Worm (Caenorhabditis elegans) whole organism, mixed stage, embryonic: ENCODE results near the gene C15B12.1.

Experiments
- bed-3 ChIP-seq: fragments of 200-800 bp; sonication (Bioruptor generic); optimal IDR thresholded peaks from 3 replicates; lab custom pipeline; 2018; ENCODE audit warnings: mild to moderate bottlenecking, missing genetic modification characterization, moderate library complexity, missing compliant biosample characterization
- blmp-1 ChIP-seq: fragments of 150-350 bp; optimal IDR thresholded peaks from 2 replicates; lab custom pipeline; 2014; ENCODE audit warnings: missing biosample characterization, missing genetic modification characterization
- ceh-43 ChIP-seq: fragments of 200-800 bp; sonication (Bioruptor generic); optimal IDR thresholded peaks from 2 replicates; lab custom pipeline; 2018; ENCODE audit warnings: mild to moderate bottlenecking, missing genetic modification characterization, moderate library complexity, missing compliant biosample characterization
- ceh-83 ChIP-seq: fragments of 200-800 bp; sonication (Bioruptor generic); optimal IDR thresholded peaks from 2 replicates; lab custom pipeline; 2018; ENCODE audit warnings: mild to moderate bottlenecking, missing genetic modification characterization, missing compliant biosample characterization
- ces-1 ChIP-seq: fragments of 150-350 bp; optimal IDR thresholded peaks from 2 replicates; lab custom pipeline; 2014; ENCODE audit warnings: missing biosample characterization, missing genetic modification reagents, missing genetic modification characterization
- cnd-1 ChIP-seq: fragments of 200-800 bp; sonication (Bioruptor generic); optimal IDR thresholded peaks from 2 replicates; lab custom pipeline; 2018; ENCODE audit warnings: mild to moderate bottlenecking, missing genetic modification characterization, missing compliant biosample characterization
- drap-1 ChIP-seq: fragments of 200-800 bp; sonication (Bioruptor generic); optimal IDR thresholded peaks from 3 replicates; lab custom pipeline; 2018; ENCODE audit warnings: mild to moderate bottlenecking, missing genetic modification characterization, missing compliant biosample characterization
- elt-1 ChIP-seq: sonication (generic microtip); optimal IDR thresholded peaks from 2 replicates; lab custom pipeline; 2017; ENCODE audit warnings: missing genetic modification characterization, mild to moderate bottlenecking, missing compliant biosample characterization, antibody characterized with exemption, moderate library complexity, borderline replicate concordance; ENCODE audit not compliant: insufficient read depth
- elt-3 ChIP-seq: fragments of 150-350 bp; optimal IDR thresholded peaks from 2 replicates; lab custom pipeline; 2014; ENCODE audit warnings: missing biosample characterization, missing genetic modification characterization
- flh-1 ChIP-seq: fragments of 200-800 bp; sonication (Bioruptor generic); optimal IDR thresholded peaks from 2 replicates; lab custom pipeline; 2018; ENCODE audit warnings: mild to moderate bottlenecking, missing genetic modification characterization, moderate library complexity, missing compliant biosample characterization
- ham-2 ChIP-seq: fragments of 200-800 bp; sonication (Bioruptor generic); optimal IDR thresholded peaks from 2 replicates; lab custom pipeline; 2018; ENCODE audit warnings: mild to moderate bottlenecking, missing genetic modification characterization, missing compliant biosample characterization
- hlh-1 ChIP-seq: fragments of 150-350 bp; optimal IDR thresholded peaks from 2 replicates; lab custom pipeline; 2014; ENCODE audit warnings: missing biosample characterization, missing genetic modification reagents, missing genetic modification characterization
- lin-13 ChIP-seq: fragments of 150-350 bp; optimal IDR thresholded peaks from 2 replicates; lab custom pipeline; 2014; ENCODE audit warnings: missing biosample characterization, missing genetic modification characterization
- lin-32 ChIP-seq: fragments of 200-800 bp; sonication (Bioruptor generic); optimal IDR thresholded peaks from 2 replicates; lab custom pipeline; 2018; ENCODE audit warnings: mild to moderate bottlenecking, missing genetic modification characterization, missing compliant biosample characterization
- lsy-2 ChIP-seq: fragments of 150-350 bp; optimal IDR thresholded peaks from 2 replicates; lab custom pipeline; 2014; ENCODE audit warnings: missing biosample characterization, missing genetic modification characterization
- mab-5 ChIP-seq: fragments of 150-350 bp; optimal IDR thresholded peaks from 2 replicates; lab custom pipeline; 2014; ENCODE audit warnings: missing biosample characterization, missing genetic modification characterization
- mep-1 ChIP-seq: fragments of 150-350 bp; optimal IDR thresholded peaks from 2 replicates; lab custom pipeline; 2017; ENCODE audit warnings: missing biosample characterization, missing genetic modification reagents, missing genetic modification characterization, inconsistent platforms
- mls-2 ChIP-seq: sonication (generic microtip); optimal IDR thresholded peaks from 2 replicates; lab custom pipeline; 2016; ENCODE audit warnings: mild to moderate bottlenecking, missing genetic modification characterization, moderate library complexity, missing compliant biosample characterization
- nhr-12 ChIP-seq: fragments of 150-350 bp; optimal IDR thresholded peaks from 2 replicates; lab custom pipeline; 2014; ENCODE audit warnings: missing biosample characterization, missing genetic modification characterization
- nhr-2 ChIP-seq: fragments of 150-350 bp; optimal IDR thresholded peaks from 2 replicates; lab custom pipeline; 2014; ENCODE audit warnings: missing biosample characterization, missing genetic modification characterization
- nhr-237 ChIP-seq: fragments of 150-350 bp; optimal IDR thresholded peaks from 2 replicates; lab custom pipeline; 2014; ENCODE audit warnings: missing biosample characterization, missing genetic modification characterization
- nhr-28 ChIP-seq: fragments of 150-350 bp; optimal IDR thresholded peaks from 2 replicates; lab custom pipeline; 2014; ENCODE audit warnings: missing biosample characterization, missing genetic modification characterization
- nhr-76 ChIP-seq: sonication (generic microtip); optimal IDR thresholded peaks from 2 replicates; lab custom pipeline; 2017; ENCODE audit warnings: missing biosample characterization, missing genetic modification characterization
- sem-2 ChIP-seq: fragments of 200-800 bp; sonication (Bioruptor generic); optimal IDR thresholded peaks from 2 replicates; lab custom pipeline; 2018; ENCODE audit warnings: mild to moderate bottlenecking, missing genetic modification characterization, missing compliant biosample characterization
- sptf-1 ChIP-seq: sonication (generic microtip); optimal IDR thresholded peaks from 2 replicates; lab custom pipeline; 2017; ENCODE audit warnings: mild to moderate bottlenecking, missing genetic modification characterization, moderate library complexity, missing compliant biosample characterization
- tbx-8 ChIP-seq: fragments of 200-800 bp; sonication (Bioruptor generic); optimal IDR thresholded peaks from 2 replicates; lab custom pipeline; 2018; ENCODE audit warnings: mild to moderate bottlenecking, missing genetic modification characterization, moderate library complexity, missing compliant biosample characterization
- unc-120 ChIP-seq: sonication (generic microtip); optimal IDR thresholded peaks from 2 replicates; lab custom pipeline; 2017; ENCODE audit warnings: missing genetic modification characterization, missing compliant biosample characterization; ENCODE audit not compliant: poor library complexity, severe bottlenecking
- unc-39 ChIP-seq: fragments of 150-350 bp; optimal IDR thresholded peaks from 2 replicates; lab custom pipeline; 2014; ENCODE audit warnings: missing biosample characterization, missing genetic modification characterization
- zip-8 ChIP-seq: fragments of 150-350 bp; optimal IDR thresholded peaks from 2 replicates; lab custom pipeline; 2014; ENCODE audit warnings: missing biosample characterization, missing genetic modification characterization
- ztf-11 ChIP-seq: fragments of 150-350 bp; optimal IDR thresholded peaks from 2 replicates; lab custom pipeline; 2014; ENCODE audit warnings: missing biosample characterization, missing genetic modification characterization

C15B12.1 gene

ce11 chrX:6462479-6462878 lies 14.1 kb upstream of the C15B12.1 start:
- TF ChIP-seq nhr-76 (tag; lab: Kevin White, UChicago) = no peak
- TF ChIP-seq lin-32 (GFP tag; lab: Kevin White, UChicago) = no peak

- no peak for TF ChIP-seq hlh-1
- TF ChIP-seq sem-2 (GFP tag; lab: Kevin White, UChicago) = no peak
- no peak for TF ChIP-seq tbx-8 (GFP tag; lab: Kevin White, UChicago)
- no peak for TF ChIP-seq sptf-1
- TF ChIP-seq nhr-237 = no peak
- no peak for TF ChIP-seq unc-120 (tag; lab: Kevin White, UChicago)
- TF ChIP-seq ces-1 = no peak
- TF ChIP-seq flh-1 (GFP tag; lab: Kevin White, UChicago) = no peak
- TF ChIP-seq lin-32 (GFP tag; lab: Kevin White, UChicago) = no peak
- TF ChIP-seq drap-1 (GFP tag; lab: Kevin White, UChicago) = no peak
Observed at ce11 chrX:6462995-6463462, 13.6 kb upstream of the C15B12.1 start, which contains the start of gene C15B12.2. Gene C15B12.2 (plus strand): TSS chrX:6463412.

- TF ChIP-seq ztf-11 (tag; lab: Kevin White, UChicago) = no peak
- no peak for TF ChIP-seq lin-13 (tag; lab: Kevin White, UChicago)
- TF ChIP-seq mep-1 = no peak
- no peak for TF ChIP-seq ceh-43 (GFP tag; lab: Kevin White, UChicago)
- no peak for TF ChIP-seq zip-8 (tag; lab: Kevin White, UChicago)
- no peak for TF ChIP-seq elt-3 (tag; lab: Kevin White, UChicago)
- TF ChIP-seq ces-1 = no peak
- no peak for TF ChIP-seq flh-1 (GFP tag; lab: Kevin White, UChicago)
- TF ChIP-seq lin-32 (GFP tag; lab: Kevin White, UChicago) = no peak
- TF ChIP-seq elt-1 (tag; lab: Kevin White, UChicago) = no peak
- no peak for TF ChIP-seq ham-2 (GFP tag; lab: Kevin White, UChicago)
- no peak for TF ChIP-seq lsy-2 (tag; lab: Kevin White, UChicago)
- no peak for TF ChIP-seq mls-2 (tag; lab: Kevin White, UChicago)
- TF ChIP-seq unc-39 (tag; lab: Kevin White, UChicago) = no peak
Observed at ce11 chrX:6467462-6467861, 9.1 kb upstream of the C15B12.1 start, which contains the start of gene C15B12.3. Gene C15B12.3 (minus strand): TSS chrX:6467562.

- no peak for TF ChIP-seq sem-2 (GFP tag; lab: Kevin White, UChicago)
- TF ChIP-seq blmp-1 = no peak
- no peak for TF ChIP-seq nhr-76 (tag; lab: Kevin White, UChicago)
- TF ChIP-seq lin-13 (tag; lab: Kevin White, UChicago) = no peak
- TF ChIP-seq hlh-1 = no peak
- TF ChIP-seq ham-2 (GFP tag; lab: Kevin White, UChicago) = no peak
- TF ChIP-seq unc-39 (tag; lab: Kevin White, UChicago) = no peak
- no peak for TF ChIP-seq nhr-237
- TF ChIP-seq, all 35 proteins: peak for 0
Observed at ce11 chrX:6468499-6468898, 8.1 kb upstream of the C15B12.1 start, which contains the start of gene C15B12.9. Gene C15B12.9 (plus strand): TSS chrX:6468799.

- TF ChIP-seq elt-3 (tag; lab: Kevin White, UChicago) = no peak
- no peak for TF ChIP-seq nhr-28 (tag; lab: Kevin White, UChicago)
- no peak for TF ChIP-seq unc-120 (tag; lab: Kevin White, UChicago)
- no peak for TF ChIP-seq lin-13 (tag; lab: Kevin White, UChicago)
- TF ChIP-seq bed-3 (GFP tag; lab: Kevin White, UChicago) = no peak
- no peak for TF ChIP-seq sem-2 (GFP tag; lab: Kevin White, UChicago)
- no peak for TF ChIP-seq zip-8 (tag; lab: Kevin White, UChicago)
- TF ChIP-seq mab-5 (tag; lab: Kevin White, UChicago) = no peak
- TF ChIP-seq cnd-1 (tag; lab: Kevin White, UChicago) = no peak
- no peak for TF ChIP-seq nhr-12
- TF ChIP-seq nhr-76 (tag; lab: Kevin White, UChicago) = no peak
- no peak for TF ChIP-seq ceh-83 (GFP tag; lab: Kevin White, UChicago)
- TF ChIP-seq nhr-2 (tag; lab: Kevin White, UChicago) = no peak
Observed at ce11 chrX:6473698-6474314, 2.8 kb upstream of the C15B12.1 start, which contains the start of the genes C15B12.4 and C15B12.8. Gene C15B12.4 (minus strand): TSS chrX:6473748. Gene C15B12.8 (plus strand): TSS chrX:6474264.
